Fruit fly (Drosophila melanogaster) whole organism, embryonic: Measurements from ENCODE around the gene RhoGAP19D.

Source experiments
- Bdp1 ChIP-seq: fragments of 200-800 bp; sonication (Bioruptor generic); optimal IDR thresholded peaks from 3 replicates; lab custom pipeline; 2016; ENCODE audit warnings: missing biosample characterization, missing genetic modification characterization
- C15 ChIP-seq: fragments of 200-800 bp; sonication (Bioruptor generic); IDR thresholded peaks from 3 replicates; pipeline ENCODE4 v1.3.6; 2022; ENCODE audit warnings: missing biosample characterization, missing genetic modification characterization
- CG10267 ChIP-seq: fragments of 200-800 bp; sonication (Bioruptor generic); optimal IDR thresholded peaks from 2 replicates; lab custom pipeline; 2018; ENCODE audit warnings: missing biosample characterization, mild to moderate bottlenecking, missing genetic modification characterization, moderate library complexity
- CG10654 ChIP-seq: fragments of 200-800 bp; sonication (Bioruptor generic); optimal IDR thresholded peaks from 2 replicates; lab custom pipeline; 2016; ENCODE audit warnings: missing biosample characterization, missing genetic modification characterization
- CG1233 ChIP-seq: fragments of 200-800 bp; sonication (Bioruptor generic); optimal IDR thresholded peaks from 4 replicates; lab custom pipeline; 2018; ENCODE audit warnings: missing biosample characterization, mild to moderate bottlenecking, missing genetic modification characterization
- CG14441 ChIP-seq: fragments of 200-800 bp; sonication (Bioruptor generic); IDR thresholded peaks from 2 replicates; pipeline ENCODE4 v1.3.6; 2022; ENCODE audit warnings: missing biosample characterization, missing genetic modification characterization
- CG16863 ChIP-seq: fragments of 200-800 bp; sonication (Bioruptor generic); optimal IDR thresholded peaks from 3 replicates; lab custom pipeline; 2016; ENCODE audit warnings: missing biosample characterization, missing genetic modification characterization
- CG17385 ChIP-seq: fragments of 200-800 bp; sonication (Bioruptor generic); optimal IDR thresholded peaks from 3 replicates; lab custom pipeline; 2018; ENCODE audit warnings: missing biosample characterization, mild to moderate bottlenecking, missing genetic modification characterization
- CG17912 ChIP-seq: fragments of 200-800 bp; sonication (Bioruptor generic); optimal IDR thresholded peaks from 2 replicates; lab custom pipeline; 2018; ENCODE audit warnings: missing biosample characterization, mild to moderate bottlenecking, missing genetic modification characterization
- CG3163 ChIP-seq: fragments of 200-800 bp; sonication (Bioruptor generic); optimal IDR thresholded peaks from 3 replicates; lab custom pipeline; 2016; ENCODE audit warnings: missing biosample characterization, missing genetic modification characterization
- CG33557 ChIP-seq: fragments of 200-800 bp; sonication (Bioruptor generic); optimal IDR thresholded peaks from 2 replicates; lab custom pipeline; 2019; ENCODE audit warnings: missing biosample characterization, mild to moderate bottlenecking, missing genetic modification characterization, moderate library complexity
- CG4404 ChIP-seq: fragments of 200-800 bp; sonication (Bioruptor generic); IDR thresholded peaks from 2 replicates; pipeline ENCODE4 v1.3.6; 2022; ENCODE audit warnings: missing biosample characterization, missing genetic modification characterization
- CG5245 ChIP-seq: fragments of 200-800 bp; sonication (Bioruptor generic); optimal IDR thresholded peaks from 3 replicates; lab custom pipeline; 2016; ENCODE audit warnings: missing biosample characterization, missing genetic modification characterization
- CG6175 ChIP-seq: fragments of 200-800 bp; sonication (Bioruptor generic); IDR thresholded peaks from 3 replicates; pipeline ENCODE4 v1.3.6; 2022; ENCODE audit warnings: missing biosample characterization, missing genetic modification characterization
- CG6689 ChIP-seq: fragments of 200-800 bp; sonication (Bioruptor generic); IDR thresholded peaks from 2 replicates; pipeline ENCODE4 v1.3.6; 2022; ENCODE audit warnings: missing biosample characterization, missing genetic modification characterization
- CG6854 ChIP-seq: fragments of 200-800 bp; sonication (Bioruptor generic); optimal IDR thresholded peaks from 3 replicates; lab custom pipeline; 2017; ENCODE audit warnings: missing biosample characterization, mild to moderate bottlenecking, missing genetic modification characterization
- CG7357 ChIP-seq: fragments of 200-800 bp; sonication (Bioruptor generic); IDR thresholded peaks from 3 replicates; pipeline ENCODE4 v1.3.6; 2022; ENCODE audit warnings: missing biosample characterization, missing genetic modification characterization
- CG8388 ChIP-seq: fragments of 200-800 bp; sonication (Bioruptor generic); optimal IDR thresholded peaks from 2 replicates; lab custom pipeline; 2019; ENCODE audit warnings: missing biosample characterization, mild to moderate bottlenecking, missing genetic modification characterization, moderate library complexity
- D19A ChIP-seq: fragments of 200-800 bp; optimal IDR thresholded peaks from 3 replicates; lab custom pipeline; 2019; ENCODE audit warnings: missing biosample characterization, mild to moderate bottlenecking, missing genetic modification characterization, moderate library complexity
- Ets65A ChIP-seq: fragments of 200-800 bp; sonication (Bioruptor generic); peaks from one replicate; lab custom pipeline; 2016; ENCODE audit warnings: missing biosample characterization, missing genetic modification characterization
- Gsc ChIP-seq: fragments of 200-800 bp; sonication (Bioruptor generic); IDR thresholded peaks from 2 replicates; pipeline ENCODE4 v1.3.6; 2022; ENCODE audit warnings: missing biosample characterization, missing genetic modification characterization
- HLHmδ ChIP-seq: fragments of 200-800 bp; sonication (Bioruptor generic); optimal IDR thresholded peaks from 2 replicates; lab custom pipeline; 2018; ENCODE audit warnings: missing biosample characterization, mild to moderate bottlenecking, missing genetic modification characterization, moderate library complexity
- Jarid2 ChIP-seq: fragments of 200-800 bp; sonication (Bioruptor generic); optimal IDR thresholded peaks from 3 replicates; lab custom pipeline; 2017; ENCODE audit warnings: mild to moderate bottlenecking, missing biosample characterization, missing genetic modification reagents, missing genetic modification characterization
- Lpt ChIP-seq: fragments of >200 bp; optimal IDR thresholded peaks from 2 replicates; lab custom pipeline; 2018; ENCODE audit warnings: missing biosample characterization, missing genetic modification characterization
- Side ChIP-seq: fragments of 200-800 bp; sonication (Bioruptor generic); optimal IDR thresholded peaks from 2 replicates; lab custom pipeline; 2016; ENCODE audit warnings: missing biosample characterization, missing genetic modification characterization
- Xrp1 ChIP-seq: fragments of 200-800 bp; sonication (Bioruptor generic); IDR thresholded peaks from 2 replicates; pipeline ENCODE4 v1.3.6; 2022; ENCODE audit warnings: missing biosample characterization, missing genetic modification characterization
- YL-1 ChIP-seq: fragments of 200-800 bp; sonication (Bioruptor generic); optimal IDR thresholded peaks from 3 replicates; lab custom pipeline; 2017; ENCODE audit warnings: missing biosample characterization, mild to moderate bottlenecking, missing genetic modification characterization
- ap ChIP-seq: fragments of 200-800 bp; sonication (Bioruptor generic); IDR thresholded peaks from 2 replicates; pipeline ENCODE4 v1.3.6; 2022; ENCODE audit warnings: missing biosample characterization, missing genetic modification characterization
- bigmax ChIP-seq: fragments of 200-800 bp; sonication (Bioruptor generic); optimal IDR thresholded peaks from 2 replicates; lab custom pipeline; 2018; ENCODE audit warnings: missing biosample characterization, mild to moderate bottlenecking, missing genetic modification characterization
- bowl ChIP-seq: fragments of 200-800 bp; sonication (Bioruptor generic); IDR thresholded peaks from 2 replicates; pipeline ENCODE4 v1.3.6; 2022; ENCODE audit warnings: missing biosample characterization, missing genetic modification characterization
- chif ChIP-seq, 2 experiments: fragments of 200-800 bp; sonication (Bioruptor generic); optimal IDR thresholded peaks; 3 replicates each; lab custom pipeline; 2016; ENCODE audit warnings: missing biosample characterization in 2 of 2, missing genetic modification characterization in 2 of 2
- chinmo ChIP-seq: fragments of 200-800 bp; sonication (Bioruptor generic); IDR thresholded peaks from 4 replicates; pipeline ENCODE4 v1.3.6; 2022; ENCODE audit warnings: missing biosample characterization, missing genetic modification characterization; ENCODE audit not compliant: partially characterized antibody
- chm ChIP-seq: fragments of 200-800 bp; sonication (Bioruptor generic); IDR thresholded peaks from 2 replicates; pipeline ENCODE4 v1.3.6; 2022; ENCODE audit warnings: missing biosample characterization, missing genetic modification characterization
- ems ChIP-seq: fragments of 200-800 bp; sonication (Bioruptor generic); optimal IDR thresholded peaks from 3 replicates; lab custom pipeline; 2016; ENCODE audit warnings: missing biosample characterization, missing genetic modification characterization
- fd64A ChIP-seq: fragments of 200-800 bp; sonication (Bioruptor generic); optimal IDR thresholded peaks from 3 replicates; lab custom pipeline; 2018; ENCODE audit warnings: missing biosample characterization, mild to moderate bottlenecking, missing genetic modification characterization
- fu2 ChIP-seq: fragments of 200-800 bp; sonication (Bioruptor generic); optimal IDR thresholded peaks from 2 replicates; lab custom pipeline; 2016; ENCODE audit warnings: missing biosample characterization, missing genetic modification characterization
- jing ChIP-seq: fragments of 200-800 bp; sonication (Bioruptor generic); optimal IDR thresholded peaks from 2 replicates; lab custom pipeline; 2018; ENCODE audit warnings: missing biosample characterization, mild to moderate bottlenecking, missing genetic modification characterization
- kni ChIP-seq: fragments of 200-800 bp; sonication (Bioruptor generic); optimal IDR thresholded peaks from 3 replicates; lab custom pipeline; 2017; ENCODE audit warnings: mild to moderate bottlenecking, missing biosample characterization, missing genetic modification reagents, missing genetic modification characterization
- maf-S ChIP-seq: fragments of 200-800 bp; sonication (Bioruptor generic); optimal IDR thresholded peaks from 2 replicates; lab custom pipeline; 2016; ENCODE audit warnings: missing biosample characterization, missing genetic modification characterization
- mld ChIP-seq: fragments of 200-800 bp; sonication (Bioruptor generic); IDR thresholded peaks from 3 replicates; pipeline ENCODE4 v1.3.6; 2022; ENCODE audit warnings: missing biosample characterization, missing genetic modification characterization; ENCODE audit not compliant: partially characterized antibody
- nerfin-1 ChIP-seq: fragments of 200-800 bp; sonication (Bioruptor generic); optimal IDR thresholded peaks from 3 replicates; lab custom pipeline; 2019; ENCODE audit warnings: missing biosample characterization, mild to moderate bottlenecking, missing genetic modification characterization, moderate library complexity
- nmo ChIP-seq: fragments of 200-800 bp; sonication (Bioruptor generic); optimal IDR thresholded peaks from 2 replicates; lab custom pipeline; 2018; ENCODE audit warnings: missing biosample characterization, mild to moderate bottlenecking, missing genetic modification characterization, moderate library complexity
- nom ChIP-seq: fragments of 200-800 bp; sonication (Bioruptor generic); optimal IDR thresholded peaks from 2 replicates; lab custom pipeline; 2017; ENCODE audit warnings: missing biosample characterization, missing genetic modification characterization, mild to moderate bottlenecking, moderate library complexity, missing genetic modification reagents
- odd ChIP-seq: fragments of 200-800 bp; sonication (Bioruptor generic); optimal IDR thresholded peaks from 2 replicates; lab custom pipeline; 2017; ENCODE audit warnings: missing biosample characterization, mild to moderate bottlenecking, missing genetic modification characterization
- psq ChIP-seq: fragments of 200-800 bp; sonication (Bioruptor generic); optimal IDR thresholded peaks from 2 replicates; lab custom pipeline; 2017; ENCODE audit warnings: missing biosample characterization, missing genetic modification characterization
- sens-2 ChIP-seq: fragments of 200-800 bp; sonication (Bioruptor generic); IDR thresholded peaks from 2 replicates; pipeline ENCODE4 v1.3.6; 2022; ENCODE audit warnings: missing biosample characterization, missing genetic modification characterization
- tup ChIP-seq: fragments of 200-800 bp; sonication (Bioruptor generic); optimal IDR thresholded peaks from 2 replicates; lab custom pipeline; 2016; ENCODE audit warnings: missing biosample characterization, mild to moderate bottlenecking, missing genetic modification characterization, moderate library complexity
- unpg ChIP-seq: fragments of 200-800 bp; sonication (Bioruptor generic); optimal IDR thresholded peaks from 3 replicates; lab custom pipeline; 2018; ENCODE audit warnings: missing biosample characterization, mild to moderate bottlenecking, missing genetic modification characterization, moderate library complexity
- vvl ChIP-seq: fragments of 200-800 bp; sonication (Bioruptor generic); IDR thresholded peaks from 2 replicates; pipeline ENCODE4 v1.3.6; 2022; ENCODE audit warnings: missing biosample characterization, missing genetic modification characterization
- yki ChIP-seq: fragments of >200 bp; optimal IDR thresholded peaks from 3 replicates; lab custom pipeline; 2018

RhoGAP19D gene

dm6 chrX:20429482-20430204 lies 80.9 kb downstream of the RhoGAP19D start, which contains the start of the genes CG11710 and mal (continued):
- peak; percentile 52 for TF ChIP-seq fd64A
- TF ChIP-seq bigmax (GFP tag; lab: Kevin White, UChicago) = no peak
- TF ChIP-seq CG10267 (tag; lab: Kevin White, UChicago) = peak; percentile 78
- no peak for TF ChIP-seq odd (GFP tag; lab: Kevin White, UChicago)
- TF ChIP-seq chinmo (GFP tag; lab: Robert Waterston, UW) = no peak
- TF ChIP-seq CG3163 = peak; percentile 8
- TF ChIP-seq CG16863 (GFP tag; lab: Kevin White, UChicago) = peak; percentile 50
- TF ChIP-seq fu2 (GFP tag; lab: Kevin White, UChicago) = peak; percentile 53
- no peak for TF ChIP-seq CG17912 (GFP tag; lab: Kevin White, UChicago)
- 0 out of 3 replicates have a peak, but pooled peaks have one; percentile 37 for TF ChIP-seq C15 (GFP tag; lab: Robert Waterston, UW)
- TF ChIP-seq CG7357 (GFP tag; lab: Robert Waterston, UW) = peak; percentile 71
- TF ChIP-seq Bdp1 (GFP tag; lab: Kevin White, UChicago) = no peak
- peak; percentile 79 for TF ChIP-seq CG6689
- TF ChIP-seq nerfin-1 (tag; lab: Kevin White, UChicago) = peak; percentile 77
- peak; percentile 99 for TF ChIP-seq D19A
- peak; percentile 97 for TF ChIP-seq Ets65A
- no peak for TF ChIP-seq yki (lab: Kevin White, UChicago)
- peak; percentile 71 for TF ChIP-seq nom (GFP tag; lab: Kevin White, UChicago)
- TF ChIP-seq CG6175 (GFP tag; lab: Robert Waterston, UW) = no peak
- peak; percentile 76 for TF ChIP-seq CG5245
- peak; percentile 71 for TF ChIP-seq CG14441 (GFP tag; lab: Robert Waterston, UW)
- TF ChIP-seq CG8388 (GFP tag; lab: Kevin White, UChicago) = peak; percentile 52
- peak; percentile 70 for TF ChIP-seq CG6854
- peak; percentile 58; the same call in 1 of the 2 replicates for TF ChIP-seq CG4404 (GFP tag; lab: Robert Waterston, UW)
- peak; percentile 60 for TF ChIP-seq Gsc (GFP tag; lab: Robert Waterston, UW)
- peak; percentile 44 for TF ChIP-seq Side
- TF ChIP-seq nmo (GFP tag; lab: Kevin White, UChicago) = peak; percentile 91
- no peak for TF ChIP-seq kni (GFP tag; lab: Kevin White, UChicago)
- TF ChIP-seq chm (GFP tag; lab: Robert Waterston, UW) = no peak
- TF ChIP-seq YL-1 (GFP tag; lab: Kevin White, UChicago) = peak; percentile 36
- no peak for TF ChIP-seq psq (GFP tag; lab: Kevin White, UChicago)
- peak; percentile 70; the same call in 1 of the 2 replicates for TF ChIP-seq vvl (GFP tag; lab: Robert Waterston, UW)
- no peak for TF ChIP-seq mld (GFP tag; lab: Robert Waterston, UW)
- peak; percentile 36 to 68 for TF ChIP-seq chif (GFP tag; optimal IDR thresholded peaks at IDR 0.05; lab: Kevin White, UChicago)
- TF ChIP-seq Jarid2 (GFP tag; lab: Kevin White, UChicago) = no peak
- no peak for TF ChIP-seq jing
- no peak for TF ChIP-seq bowl
- peak; percentile 48 for TF ChIP-seq maf-S (GFP tag; lab: Kevin White, UChicago)
- peak; percentile 71; the same call in 1 of the 2 replicates for TF ChIP-seq sens-2
- TF ChIP-seq CG33557 = no peak
- TF ChIP-seq CG10654 = peak; percentile 72
- peak; percentile 50; the same call in 1 of the 2 replicates for TF ChIP-seq ap (GFP tag; lab: Robert Waterston, UW)
- no peak for TF ChIP-seq HLHmδ
- TF ChIP-seq CG17385 = no peak
- no peak for TF ChIP-seq Lpt (GFP tag; lab: Kevin White, UChicago)
- TF ChIP-seq unpg (GFP tag; lab: Kevin White, UChicago) = no peak
- peak; percentile 82; the same call in 1 of the 2 replicates for TF ChIP-seq Xrp1 (GFP tag; lab: Robert Waterston, UW)
- peak; percentile 45 for TF ChIP-seq tup
- peak; percentile 72 for TF ChIP-seq ems
- peak; percentile 81 for TF ChIP-seq CG1233
